Worm (Caenorhabditis elegans) whole organism, L1 larva: ENCODE data around the gene cdgs-1.

Source experiments
- C16A3.4 ChIP-seq: fragments of 150-350 bp; optimal IDR thresholded peaks from 2 replicates; lab custom pipeline; 2014; ENCODE audit warnings: missing biosample characterization, missing genetic modification characterization
- C34B4.2 ChIP-seq: sonication (generic microtip); optimal IDR thresholded peaks from 2 replicates; lab custom pipeline; 2017; ENCODE audit warnings: mild to moderate bottlenecking, missing genetic modification characterization, missing compliant biosample characterization
- alr-1 ChIP-seq: fragments of 200-800 bp; sonication (Bioruptor generic); optimal IDR thresholded peaks from 2 replicates; lab custom pipeline; 2018; ENCODE audit warnings: borderline replicate concordance, mild to moderate bottlenecking, missing genetic modification characterization, missing compliant biosample characterization
- ama-1 ChIP-seq: fragments of 150-350 bp; optimal IDR thresholded peaks from 2 replicates; lab custom pipeline; 2014
- blmp-1 ChIP-seq: fragments of 150-350 bp; optimal IDR thresholded peaks from 2 replicates; lab custom pipeline; 2014; ENCODE audit warnings: missing biosample characterization, missing genetic modification characterization
- ceh-63 ChIP-seq: fragments of 200-800 bp; sonication (Bioruptor generic); optimal IDR thresholded peaks from 2 replicates; lab custom pipeline; 2018; ENCODE audit warnings: mild to moderate bottlenecking, missing genetic modification characterization, missing compliant biosample characterization
- ceh-82 ChIP-seq, 3 experiments: fragments of 150-350 bp in 1 of 3; sonication (generic microtip) in 2 of 3; optimal IDR thresholded peaks; 2 replicates each; lab custom pipeline; 2014 to 2017; ENCODE audit warnings: missing biosample characterization in 3 of 3, missing genetic modification characterization in 3 of 3
- ceh-90 ChIP-seq: sonication (generic microtip); optimal IDR thresholded peaks from 2 replicates; lab custom pipeline; 2016; ENCODE audit warnings: missing genetic modification characterization, missing compliant biosample characterization
- dpl-1 ChIP-seq, 3 experiments: fragments of 150-350 bp in 2 of 3; sonication (generic microtip) in 1 of 3; optimal IDR thresholded peaks; 2 replicates each; lab custom pipeline; 2014 to 2017; ENCODE audit warnings: missing biosample characterization in 3 of 3, missing genetic modification characterization in 3 of 3, missing genetic modification reagents in 3 of 3
- dsc-1 ChIP-seq: sonication (generic microtip); optimal IDR thresholded peaks from 2 replicates; lab custom pipeline; 2016; ENCODE audit warnings: mild to moderate bottlenecking, missing genetic modification characterization, missing compliant biosample characterization
- efl-1 ChIP-seq, 4 experiments: fragments of 150-350 bp; optimal IDR thresholded peaks in 3 of 4; peaks in 1 of 4; 1 replicate in 1 of 4; 2 replicates in 3 of 4; lab custom pipeline; 2014; ENCODE audit warnings: missing biosample characterization in 2 of 4, missing genetic modification characterization in 2 of 4, missing genetic modification reagents in 2 of 4
- fkh-10 ChIP-seq: sonication (generic microtip); optimal IDR thresholded peaks from 2 replicates; lab custom pipeline; 2017; ENCODE audit warnings: missing biosample characterization, missing genetic modification reagents, missing genetic modification characterization
- hlh-4 ChIP-seq: sonication (generic microtip); optimal IDR thresholded peaks from 2 replicates; lab custom pipeline; 2016; ENCODE audit warnings: mild to moderate bottlenecking, missing genetic modification characterization, missing compliant biosample characterization
- irx-1 ChIP-seq: sonication (generic microtip); optimal IDR thresholded peaks from 2 replicates; lab custom pipeline; 2016; ENCODE audit warnings: missing genetic modification characterization, missing compliant biosample characterization
- isw-1 ChIP-seq: fragments of 200-800 bp; sonication (Bioruptor generic); IDR thresholded peaks from 2 replicates; pipeline ENCODE4 v1.3.6; 2022; ENCODE audit warnings: missing genetic modification characterization, missing compliant biosample characterization
- lin-13 ChIP-seq: fragments of 150-350 bp; optimal IDR thresholded peaks from 2 replicates; lab custom pipeline; 2014; ENCODE audit warnings: missing biosample characterization, missing genetic modification reagents, missing genetic modification characterization
- lin-14 ChIP-seq: fragments of 200-800 bp; sonication (Bioruptor generic); optimal IDR thresholded peaks from 2 replicates; lab custom pipeline; 2018; ENCODE audit warnings: mild to moderate bottlenecking, missing genetic modification characterization, moderate library complexity, missing compliant biosample characterization
- lin-15B ChIP-seq: fragments of 150-350 bp; sonication (generic microtip); optimal IDR thresholded peaks from 3 replicates; lab custom pipeline; 2014; ENCODE audit warnings: missing biosample characterization, missing genetic modification characterization
- lin-35 ChIP-seq, 2 experiments: fragments of 150-350 bp; optimal IDR thresholded peaks; 2 replicates each; lab custom pipeline; 2014; ENCODE audit warnings: missing biosample characterization in 2 of 2, missing genetic modification characterization in 2 of 2, missing genetic modification reagents in 2 of 2
- lir-3 ChIP-seq: sonication (generic microtip); optimal IDR thresholded peaks from 2 replicates; lab custom pipeline; 2016; ENCODE audit warnings: mild to moderate bottlenecking, missing genetic modification characterization, moderate library complexity, missing compliant biosample characterization; ENCODE audit not compliant: poor library complexity
- lsy-2 ChIP-seq, 2 experiments: fragments of 150-350 bp; optimal IDR thresholded peaks; 2 replicates each; lab custom pipeline; 2014; ENCODE audit warnings: missing biosample characterization in 2 of 2, missing genetic modification characterization in 2 of 2
- mab-9 ChIP-seq: fragments of 200-800 bp; sonication (Bioruptor generic); IDR thresholded peaks from 2 replicates; pipeline ENCODE4 v1.3.6; 2022; ENCODE audit warnings: missing genetic modification reagents, missing genetic modification characterization, missing compliant biosample characterization
- mef-2 ChIP-seq: fragments of 150-350 bp; optimal IDR thresholded peaks from 2 replicates; lab custom pipeline; 2014; ENCODE audit warnings: missing biosample characterization, missing genetic modification characterization
- nhr-11 ChIP-seq: fragments of 150-350 bp; optimal IDR thresholded peaks from 2 replicates; lab custom pipeline; 2014; ENCODE audit warnings: missing biosample characterization, missing genetic modification characterization
- nhr-12 ChIP-seq: sonication (generic microtip); optimal IDR thresholded peaks from 2 replicates; lab custom pipeline; 2017; ENCODE audit warnings: missing biosample characterization, missing genetic modification characterization
- nhr-19 ChIP-seq: fragments of 200-800 bp; sonication (Bioruptor generic); conservative IDR thresholded peaks from 2 replicates; pipeline ENCODE4 v1.3.6; 2022; ENCODE audit warnings: missing genetic modification characterization, missing compliant biosample characterization
- nhr-20 ChIP-seq: sonication (generic microtip); optimal IDR thresholded peaks from 2 replicates; lab custom pipeline; 2016; ENCODE audit warnings: mild to moderate bottlenecking, missing genetic modification characterization, missing compliant biosample characterization
- nhr-47 ChIP-seq: sonication (generic microtip); optimal IDR thresholded peaks from 2 replicates; lab custom pipeline; 2016; ENCODE audit warnings: mild to moderate bottlenecking, missing genetic modification characterization, moderate library complexity, missing compliant biosample characterization
- nhr-71 ChIP-seq: sonication (generic microtip); optimal IDR thresholded peaks from 2 replicates; lab custom pipeline; 2016; ENCODE audit warnings: mild to moderate bottlenecking, missing genetic modification characterization, moderate library complexity, missing compliant biosample characterization
- nhr-77 ChIP-seq: fragments of 150-350 bp; optimal IDR thresholded peaks from 2 replicates; lab custom pipeline; 2014; ENCODE audit warnings: missing biosample characterization, missing genetic modification characterization
- nhr-84 ChIP-seq: sonication (generic microtip); optimal IDR thresholded peaks from 2 replicates; lab custom pipeline; 2017; ENCODE audit warnings: missing biosample characterization, missing genetic modification characterization
- nhr-85 ChIP-seq: sonication (generic microtip); peaks from one replicate; lab custom pipeline; 2016; ENCODE audit warnings: missing genetic modification characterization, inconsistent platforms, missing compliant biosample characterization
- nhr-90 ChIP-seq: sonication (generic microtip); optimal IDR thresholded peaks from 2 replicates; lab custom pipeline; 2016; ENCODE audit warnings: mild to moderate bottlenecking, missing genetic modification characterization, missing compliant biosample characterization; ENCODE audit not compliant: poor library complexity
- pag-3 ChIP-seq: sonication (generic microtip); optimal IDR thresholded peaks from 2 replicates; lab custom pipeline; 2017; ENCODE audit warnings: missing genetic modification characterization, mild to moderate bottlenecking, missing compliant biosample characterization, antibody characterized with exemption, borderline replicate concordance; ENCODE audit not compliant: insufficient read depth
- pqm-1 ChIP-seq: sonication (generic microtip); optimal IDR thresholded peaks from 3 replicates; lab custom pipeline; 2017; ENCODE audit warnings: missing biosample characterization, missing genetic modification characterization
- rnt-1 ChIP-seq: sonication (generic microtip); optimal IDR thresholded peaks from 2 replicates; lab custom pipeline; 2016; ENCODE audit warnings: mild to moderate bottlenecking, missing genetic modification characterization, moderate library complexity, missing compliant biosample characterization
- skn-1 ChIP-seq: fragments of 150-350 bp; optimal IDR thresholded peaks from 2 replicates; lab custom pipeline; 2014; ENCODE audit warnings: missing biosample characterization, missing genetic modification characterization
- snu-23 ChIP-seq: sonication (generic microtip); optimal IDR thresholded peaks from 2 replicates; lab custom pipeline; 2016; ENCODE audit warnings: missing genetic modification characterization, missing compliant biosample characterization
- sox-4 ChIP-seq: sonication (generic microtip); optimal IDR thresholded peaks from 2 replicates; lab custom pipeline; 2016; ENCODE audit warnings: missing genetic modification characterization, missing compliant biosample characterization
- swsn-7 ChIP-seq: sonication (generic microtip); optimal IDR thresholded peaks from 2 replicates; lab custom pipeline; 2016; ENCODE audit warnings: missing genetic modification characterization, missing compliant biosample characterization
- tbx-2 ChIP-seq: sonication (generic microtip); optimal IDR thresholded peaks from 2 replicates; lab custom pipeline; 2016; ENCODE audit warnings: missing genetic modification characterization, missing compliant biosample characterization
- tlp-1 ChIP-seq: fragments of 150-350 bp; optimal IDR thresholded peaks from 2 replicates; lab custom pipeline; 2014; ENCODE audit warnings: missing biosample characterization, missing genetic modification characterization
- unc-62 ChIP-seq: fragments of 150-350 bp; optimal IDR thresholded peaks from 2 replicates; lab custom pipeline; 2014; ENCODE audit warnings: missing biosample characterization, missing genetic modification reagents, missing genetic modification characterization
- unc-86 ChIP-seq: sonication (generic microtip); optimal IDR thresholded peaks from 2 replicates; lab custom pipeline; 2016; ENCODE audit warnings: missing genetic modification characterization, missing compliant biosample characterization
- vab-15 ChIP-seq: sonication (generic microtip); optimal IDR thresholded peaks from 2 replicates; lab custom pipeline; 2017; ENCODE audit warnings: missing genotype, mild to moderate bottlenecking, missing genetic modification characterization, missing compliant biosample characterization
- xbp-1 ChIP-seq: sonication (generic microtip); optimal IDR thresholded peaks from 2 replicates; lab custom pipeline; 2016; ENCODE audit warnings: missing genetic modification characterization, missing compliant biosample characterization
- zag-1 ChIP-seq: fragments of 150-350 bp; optimal IDR thresholded peaks from 2 replicates; lab custom pipeline; 2014; ENCODE audit warnings: missing biosample characterization, missing genetic modification characterization
- ztf-4 ChIP-seq: fragments of 150-350 bp; optimal IDR thresholded peaks from 2 replicates; lab custom pipeline; 2014; ENCODE audit warnings: missing biosample characterization, missing genetic modification characterization

Gene cdgs-1

DNA sequence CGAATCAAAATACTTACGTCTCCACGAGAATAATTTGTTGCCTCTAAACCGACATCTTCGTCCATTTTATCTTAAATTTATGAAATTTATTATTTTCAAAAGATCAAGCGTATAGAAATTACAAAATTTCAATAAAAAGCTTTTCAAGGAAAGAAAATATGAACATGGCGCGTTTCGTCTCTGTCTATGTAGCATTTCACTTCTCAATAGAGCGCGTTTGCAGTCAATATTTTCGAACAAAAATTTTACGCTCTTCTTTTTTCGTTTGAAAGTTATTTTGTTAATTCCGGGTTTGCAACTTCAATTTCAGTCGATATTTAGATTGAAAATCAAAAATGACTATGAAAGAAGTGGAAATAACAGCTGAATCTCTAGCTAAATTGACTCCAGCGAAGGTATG, 41.3 kb downstream of the cdgs-1 start, which contains the start of the genes hcf-1 and swd-2.2 (continued):
- no peak for TF ChIP-seq tbx-2 (tag; lab: Kevin White, UChicago)
- TF ChIP-seq nhr-11 (tag; lab: Kevin White, UChicago), result no peak
- TF ChIP-seq snu-23 (GFP tag; lab: Kevin White, UChicago), result peak; percentile 29
- peak; percentile 41 to 77 (median 61) for TF ChIP-seq dpl-1 (GFP tag; optimal IDR thresholded peaks at IDR 0.05; lab: Kevin White, UChicago)
- no peak for TF ChIP-seq mab-9
- peak; percentile 26 for TF ChIP-seq nhr-71 (tag; lab: Kevin White, UChicago)
- TF ChIP-seq nhr-77 (tag; lab: Kevin White, UChicago), result peak; percentile 27
- TF ChIP-seq C34B4.2 (tag; lab: Kevin White, UChicago), result no peak
- no peak for TF ChIP-seq mef-2 (tag; lab: Kevin White, UChicago)
- TF ChIP-seq nhr-20 (tag; lab: Kevin White, UChicago), result peak; percentile 3

DNA sequence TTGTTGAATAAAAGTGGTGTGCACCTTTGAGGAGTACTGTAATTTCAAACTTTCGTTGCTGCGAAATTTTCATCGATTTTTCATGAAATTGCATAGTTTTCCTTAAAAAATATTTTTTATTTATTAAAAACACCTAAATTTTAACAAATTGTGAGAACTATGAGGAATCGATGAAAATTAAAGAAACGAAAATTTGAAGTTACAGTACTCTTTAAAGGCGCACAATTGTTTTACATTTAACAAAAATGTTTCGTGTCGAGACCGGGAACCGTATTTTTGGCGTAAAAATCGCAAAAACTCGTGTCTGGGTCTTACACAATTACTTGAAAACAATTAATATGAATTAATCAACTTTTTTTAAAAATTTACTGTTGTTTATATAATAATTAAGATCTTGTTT, 45.4 kb downstream of the cdgs-1 start, which contains the start of gene rdl-1:
TSS of gene rdl-1 (minus strand) at position 101 of the 400 bp plus-strand sequence.
- TF ChIP-seq lsy-2 (tag; optimal IDR thresholded peaks at IDR 0.05; lab: Kevin White, UChicago), result no peak
- no peak for TF ChIP-seq swsn-7 (tag; lab: Kevin White, UChicago)
- no peak for TF ChIP-seq pag-3 (tag; lab: Kevin White, UChicago)
- no peak for TF ChIP-seq efl-1 (optimal IDR thresholded peaks at IDR 0.05; lab: Kevin White, UChicago)
- TF ChIP-seq efl-1 (GFP tag; optimal IDR thresholded peaks at IDR 0.05 in 1 of 2; lab: Kevin White, UChicago), result no peak
- TF ChIP-seq C16A3.4 (tag; lab: Kevin White, UChicago), result no peak
- no peak for TF ChIP-seq unc-86
- no peak for TF ChIP-seq ama-1 (lab: Kevin White, UChicago)
- no peak for TF ChIP-seq dsc-1 (tag; lab: Kevin White, UChicago)
- no peak for TF ChIP-seq lir-3 (tag; lab: Kevin White, UChicago)
- TF ChIP-seq ceh-82 (tag; optimal IDR thresholded peaks at IDR 0.05; lab: Kevin White, UChicago), result no peak
- TF ChIP-seq sox-4 (tag; lab: Kevin White, UChicago), result no peak
- no peak for TF ChIP-seq nhr-47 (tag; lab: Kevin White, UChicago)
- no peak for TF ChIP-seq lin-15B (tag; lab: Kevin White, UChicago)
- TF ChIP-seq, all 84 proteins: peak for 0

ce11 chrIV:7764319-7764718, 51.2 kb downstream of the cdgs-1 start:
- no peak for TF ChIP-seq ceh-63 (GFP tag; lab: Kevin White, UChicago)
- TF ChIP-seq tlp-1 (tag; lab: Kevin White, UChicago), result no peak
- TF ChIP-seq isw-1, result no peak
- TF ChIP-seq ztf-4, result no peak
- no peak for TF ChIP-seq irx-1 (tag; lab: Kevin White, UChicago)
- TF ChIP-seq hlh-4, result no peak
- no peak for TF ChIP-seq nhr-11 (tag; lab: Kevin White, UChicago)
- no peak for TF ChIP-seq xbp-1
- no peak for TF ChIP-seq efl-1 (optimal IDR thresholded peaks at IDR 0.05; lab: Kevin White, UChicago)
- TF ChIP-seq efl-1 (GFP tag; optimal IDR thresholded peaks at IDR 0.05 in 1 of 2; lab: Kevin White, UChicago), result no peak
- TF ChIP-seq ceh-90, result no peak
- TF ChIP-seq zag-1 (tag; lab: Kevin White, UChicago), result no peak
- no peak for TF ChIP-seq mab-9
- no peak for TF ChIP-seq nhr-84
- TF ChIP-seq nhr-12, result no peak
- TF ChIP-seq lin-35 (GFP tag; optimal IDR thresholded peaks at IDR 0.05; lab: Kevin White, UChicago), result no peak
- no peak for TF ChIP-seq alr-1
- TF ChIP-seq unc-62 (GFP tag; lab: Kevin White, UChicago), result no peak
- no peak for TF ChIP-seq rnt-1 (tag; lab: Kevin White, UChicago)
- TF ChIP-seq, all 84 proteins: peak for 0

DNA sequence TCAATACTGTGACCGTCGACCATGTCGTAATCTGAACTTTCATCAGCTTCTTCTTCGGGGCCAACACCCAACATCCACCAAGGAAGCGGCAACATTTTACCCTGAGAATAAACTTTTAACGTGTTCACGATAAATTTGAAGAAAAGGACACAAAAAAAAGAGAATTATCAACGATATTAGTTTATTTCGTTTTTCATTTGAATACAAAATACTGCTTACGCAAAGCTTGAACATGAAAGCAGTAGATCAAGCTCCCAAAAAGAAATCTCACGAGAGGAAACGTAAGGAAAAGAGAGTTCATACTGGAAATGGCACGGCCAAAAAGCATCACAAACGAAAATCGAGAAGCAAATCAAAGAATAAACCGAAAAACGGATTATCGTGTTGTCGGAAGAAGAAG, 51.8 kb downstream of the cdgs-1 start, which contains the start of the genes C46A5.6 and C46A5.1:
TSS of gene C46A5.6 (minus strand) at position 101 of the 400 bp plus-strand sequence.
TSS of gene C46A5.1 (plus strand) at position 184 of the 400 bp plus-strand sequence.
- TF ChIP-seq vab-15 (no peak), mef-2 (tag; lab: Kevin White, UChicago) (no peak), dsc-1 (tag; lab: Kevin White, UChicago) (no peak), skn-1 (tag; lab: Kevin White, UChicago) (no peak), nhr-77 (tag; lab: Kevin White, UChicago) (no peak), lin-13 (no peak), unc-62 (GFP tag; lab: Kevin White, UChicago) (no peak), pqm-1 (tag; lab: Kevin White, UChicago) (no peak), lin-14 (no peak), nhr-11 (tag; lab: Kevin White, UChicago) (no peak), nhr-19 (GFP tag; lab: Robert Waterston, UW) (no peak), nhr-85 (tag; lab: Kevin White, UChicago) (no peak), blmp-1 (no peak), lsy-2 (tag; optimal IDR thresholded peaks at IDR 0.05; lab: Kevin White, UChicago) (no peak), fkh-10 (no peak), nhr-47 (tag; lab: Kevin White, UChicago) (no peak), nhr-90 (tag; lab: Kevin White, UChicago) (no peak)
